Worm (Caenorhabditis elegans) whole organism, mixed stage, embryonic: ENCODE data around the gene ZC190.10.

Source experiments
- bed-3 ChIP-seq: fragments of 200-800 bp; sonication (Bioruptor generic); optimal IDR thresholded peaks from 3 replicates; lab custom pipeline; 2018; ENCODE audit warnings: mild to moderate bottlenecking, missing genetic modification characterization, moderate library complexity, missing compliant biosample characterization
- ceh-39 ChIP-seq: fragments of 150-350 bp; optimal IDR thresholded peaks from 2 replicates; lab custom pipeline; 2014; ENCODE audit warnings: missing biosample characterization, missing genetic modification characterization
- ceh-43 ChIP-seq: fragments of 200-800 bp; sonication (Bioruptor generic); optimal IDR thresholded peaks from 2 replicates; lab custom pipeline; 2018; ENCODE audit warnings: mild to moderate bottlenecking, missing genetic modification characterization, moderate library complexity, missing compliant biosample characterization
- ceh-83 ChIP-seq: fragments of 200-800 bp; sonication (Bioruptor generic); optimal IDR thresholded peaks from 2 replicates; lab custom pipeline; 2018; ENCODE audit warnings: mild to moderate bottlenecking, missing genetic modification characterization, missing compliant biosample characterization
- ces-1 ChIP-seq: fragments of 150-350 bp; optimal IDR thresholded peaks from 2 replicates; lab custom pipeline; 2014; ENCODE audit warnings: missing biosample characterization, missing genetic modification reagents, missing genetic modification characterization
- elt-1 ChIP-seq: sonication (generic microtip); optimal IDR thresholded peaks from 2 replicates; lab custom pipeline; 2017; ENCODE audit warnings: missing genetic modification characterization, mild to moderate bottlenecking, missing compliant biosample characterization, antibody characterized with exemption, moderate library complexity, borderline replicate concordance; ENCODE audit not compliant: insufficient read depth
- elt-3 ChIP-seq: fragments of 150-350 bp; optimal IDR thresholded peaks from 2 replicates; lab custom pipeline; 2014; ENCODE audit warnings: missing biosample characterization, missing genetic modification characterization
- lin-32 ChIP-seq: fragments of 200-800 bp; sonication (Bioruptor generic); optimal IDR thresholded peaks from 2 replicates; lab custom pipeline; 2018; ENCODE audit warnings: mild to moderate bottlenecking, missing genetic modification characterization, missing compliant biosample characterization
- lsy-2 ChIP-seq: fragments of 150-350 bp; optimal IDR thresholded peaks from 2 replicates; lab custom pipeline; 2014; ENCODE audit warnings: missing biosample characterization, missing genetic modification characterization
- nhr-237 ChIP-seq: fragments of 150-350 bp; optimal IDR thresholded peaks from 2 replicates; lab custom pipeline; 2014; ENCODE audit warnings: missing biosample characterization, missing genetic modification characterization
- nhr-76 ChIP-seq: sonication (generic microtip); optimal IDR thresholded peaks from 2 replicates; lab custom pipeline; 2017; ENCODE audit warnings: missing biosample characterization, missing genetic modification characterization
- pha-4 ChIP-seq: fragments of 150-350 bp; optimal IDR thresholded peaks from 2 replicates; lab custom pipeline; 2018; ENCODE audit warnings: missing biosample characterization, missing genetic modification reagents, missing genetic modification characterization
- unc-39 ChIP-seq: fragments of 150-350 bp; optimal IDR thresholded peaks from 2 replicates; lab custom pipeline; 2014; ENCODE audit warnings: missing biosample characterization, missing genetic modification characterization
- unc-62 ChIP-seq: fragments of 150-350 bp; optimal IDR thresholded peaks from 2 replicates; lab custom pipeline; 2014; ENCODE audit warnings: missing biosample characterization, missing genetic modification reagents, missing genetic modification characterization

DNA sequence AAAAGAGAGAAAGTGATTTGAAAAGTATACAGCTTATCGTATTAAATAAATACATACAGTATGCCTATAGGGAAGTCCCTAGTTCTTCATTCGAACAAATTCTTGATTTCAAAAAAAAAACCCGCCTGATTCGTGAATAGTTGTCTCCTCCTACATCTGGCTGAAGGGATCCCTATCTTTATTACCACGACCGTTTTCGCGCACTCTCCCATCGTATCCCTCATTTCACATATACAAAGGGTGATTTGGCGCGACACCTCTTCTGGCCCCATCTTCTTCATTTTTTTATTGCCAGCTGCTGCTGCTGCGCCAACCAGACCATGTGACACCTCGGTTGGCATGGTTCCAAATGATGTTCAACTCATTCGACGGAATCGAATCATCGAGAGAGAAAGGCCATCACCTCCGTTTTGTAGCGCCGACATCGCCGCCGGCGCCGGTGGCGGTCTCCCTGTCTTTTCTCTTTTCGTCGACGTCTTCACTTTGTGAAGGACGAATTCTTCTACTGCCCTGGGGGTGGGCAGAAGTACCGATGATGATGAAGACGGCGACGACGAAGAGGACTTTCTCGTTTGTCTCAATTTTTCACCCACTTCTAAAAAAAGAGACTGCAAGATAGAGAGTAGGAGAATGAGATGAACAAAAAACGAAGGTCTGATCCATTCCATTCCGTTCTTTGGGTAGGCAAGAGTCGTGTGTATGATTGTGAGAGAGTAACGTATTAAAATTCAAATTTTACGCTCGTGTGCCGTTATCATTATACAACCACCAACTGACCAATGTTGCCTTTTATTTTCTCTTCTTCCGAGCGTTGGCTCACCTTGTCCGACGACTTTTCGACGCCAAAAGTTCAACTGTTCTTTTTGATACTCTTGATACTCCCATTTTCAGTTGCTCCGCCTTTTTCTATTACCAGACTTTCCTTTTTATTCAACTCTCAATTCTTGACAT lies 33.8 kb downstream of the ZC190.10 start:
- TF ChIP-seq elt-1 (tag; lab: Kevin White, UChicago) = no peak
- TF ChIP-seq lsy-2 (tag; lab: Kevin White, UChicago) = no peak
- no peak for TF ChIP-seq nhr-237
- no peak for TF ChIP-seq lin-32
- no peak for TF ChIP-seq nhr-76 (tag; lab: Kevin White, UChicago)
- TF ChIP-seq bed-3 (GFP tag; lab: Kevin White, UChicago) = no peak
- TF ChIP-seq ceh-43 (GFP tag; lab: Kevin White, UChicago) = no peak
- TF ChIP-seq pha-4 (tag; lab: Kevin White, UChicago) = no peak
- TF ChIP-seq unc-62 (GFP tag; lab: Kevin White, UChicago) = no peak
- TF ChIP-seq unc-39 = no peak
- TF ChIP-seq ceh-39 (tag; lab: Kevin White, UChicago) = no peak
- no peak for TF ChIP-seq ceh-83 (GFP tag; lab: Kevin White, UChicago)
- TF ChIP-seq ces-1 (GFP tag; lab: Kevin White, UChicago) = no peak
- TF ChIP-seq elt-3 (tag; lab: Kevin White, UChicago) = no peak
